Worm (Caenorhabditis elegans) whole organism, late embryonic: ENCODE data around the gene T02H6.8.

ENCODE experiments used
- ama-1 ChIP-seq: fragments of 150-350 bp; optimal IDR thresholded peaks from 2 replicates; lab custom pipeline; 2014
- ceh-45 ChIP-seq: fragments of 200-800 bp; sonication (Bioruptor generic); IDR thresholded peaks from 2 replicates; pipeline ENCODE4 v1.3.6; 2022; ENCODE audit warnings: missing genetic modification reagents, missing genetic modification characterization, missing compliant biosample characterization
- dmd-4 ChIP-seq: sonication (generic microtip); optimal IDR thresholded peaks from 2 replicates; lab custom pipeline; 2016; ENCODE audit warnings: borderline replicate concordance, missing genetic modification characterization, missing compliant biosample characterization
- dve-1 ChIP-seq: sonication (generic microtip); optimal IDR thresholded peaks from 2 replicates; lab custom pipeline; 2017; ENCODE audit warnings: antibody characterized with exemption, mild to moderate bottlenecking, missing genetic modification characterization, missing compliant biosample characterization
- elt-2 ChIP-seq: sonication (generic microtip); optimal IDR thresholded peaks from 2 replicates; lab custom pipeline; 2016; ENCODE audit warnings: missing genetic modification reagents, missing genetic modification characterization, missing compliant biosample characterization
- elt-4 ChIP-seq: sonication (generic microtip); optimal IDR thresholded peaks from 2 replicates; lab custom pipeline; 2016; ENCODE audit warnings: missing genetic modification characterization, missing compliant biosample characterization
- hlh-13 ChIP-seq: fragments of 200-800 bp; sonication (Bioruptor generic); optimal IDR thresholded peaks from 2 replicates; lab custom pipeline; 2018; ENCODE audit warnings: mild to moderate bottlenecking, missing genetic modification characterization, missing compliant biosample characterization
- hlh-15 ChIP-seq: sonication (generic microtip); optimal IDR thresholded peaks from 2 replicates; lab custom pipeline; 2016; ENCODE audit warnings: missing genetic modification characterization, missing compliant biosample characterization
- lin-11 ChIP-seq: fragments of 200-800 bp; sonication (Bioruptor generic); optimal IDR thresholded peaks from 2 replicates; lab custom pipeline; 2018; ENCODE audit warnings: mild to moderate bottlenecking, missing genetic modification characterization, missing compliant biosample characterization
- nhr-11 ChIP-seq: fragments of 150-350 bp; optimal IDR thresholded peaks from 2 replicates; lab custom pipeline; 2014; ENCODE audit warnings: missing biosample characterization, missing genetic modification characterization
- odd-2 ChIP-seq: sonication (generic microtip); optimal IDR thresholded peaks from 2 replicates; lab custom pipeline; 2017; ENCODE audit warnings: antibody characterized with exemption, mild to moderate bottlenecking, missing genetic modification characterization, missing compliant biosample characterization
- pha-4 ChIP-seq: fragments of 150-350 bp; optimal IDR thresholded peaks from 2 replicates; lab custom pipeline; 2018; ENCODE audit warnings: missing biosample characterization, missing genetic modification reagents, missing genetic modification characterization
- pqm-1 ChIP-seq: sonication (generic microtip); optimal IDR thresholded peaks from 2 replicates; lab custom pipeline; 2016; ENCODE audit warnings: missing genetic modification characterization, missing compliant biosample characterization
- tbx-2 ChIP-seq: sonication (generic microtip); optimal IDR thresholded peaks from 2 replicates; lab custom pipeline; 2016; ENCODE audit warnings: missing genetic modification characterization, missing compliant biosample characterization

ce11 chrII:674116-674515 lies 6.5 kb upstream of the T02H6.8 start, which contains the start of gene Y39F10C.3:
- TF ChIP-seq elt-4 (no peak), hlh-13 (GFP tag; lab: Kevin White, UChicago) (no peak), ceh-45 (GFP tag; lab: Robert Waterston, UW) (no peak), elt-2 (tag; lab: Kevin White, UChicago) (no peak), hlh-15 (tag; lab: Kevin White, UChicago) (no peak), nhr-11 (tag; lab: Kevin White, UChicago) (no peak), pqm-1 (tag; lab: Kevin White, UChicago) (no peak), ama-1 (no peak), pha-4 (tag; lab: Kevin White, UChicago) (no peak), dve-1 (tag; lab: Kevin White, UChicago) (no peak), dmd-4 (tag; lab: Kevin White, UChicago) (no peak), tbx-2 (no peak), lin-11 (no peak), odd-2 (tag; lab: Kevin White, UChicago) (no peak)
